Fruit fly (Drosophila melanogaster): ENCODE data around the gene CG9360.
A peak's percentile ranks its signal among the peaks of the same experiment; 100 is the strongest.
"Not testable (repeated sequence)": the region's sequence is repeated elsewhere in the genome, so short reads cannot be mapped to it uniquely, and the experiment has no call there.

CG9360 gene

dm6 chrX:11753973-11754372 lies 10.4 kb downstream of the CG9360 start, which contains the start of gene m:
Gene m, plus strand, starts transcription at chrX:11754273.
- not testable (repeated sequence) for TF ChIP-seq CG32121 (GFP tag; IDR thresholded peaks at IDR 0.05); CG4496 (GFP tag; IDR thresholded peaks at IDR 0.05); Snoo (tag; optimal IDR thresholded peaks at IDR 0.05)

- TF ChIP-seq CG14655 (GFP tag; optimal IDR thresholded peaks at IDR 0.05), result peak; percentile 74
- peak; percentile 32 for TF ChIP-seq Pif1A (GFP tag; optimal IDR thresholded peaks at IDR 0.05)
- TF ChIP-seq Ets98B (GFP tag; IDR thresholded peaks at IDR 0.05), result peak; percentile 50
- TF ChIP-seq CG4496 (GFP tag; IDR thresholded peaks at IDR 0.05), result peak; percentile 54; the same call in 1 of the 3 replicates
- TF ChIP-seq fd96Ca (GFP tag; IDR thresholded peaks at IDR 0.05), result peak; percentile 49; the same call in 2 of the 3 replicates
- TF ChIP-seq D1 (tag; optimal IDR thresholded peaks at IDR 0.05), result no peak
- peak; percentile 17 for TF ChIP-seq Pif1B (GFP tag; optimal IDR thresholded peaks at IDR 0.05)
- TF ChIP-seq CG9948 (tag; optimal IDR thresholded peaks at IDR 0.05), result no peak
- peak; percentile 73 for TF ChIP-seq CG8301 (tag; optimal IDR thresholded peaks at IDR 0.05)
These were observed 28.0 kb downstream of the CG9360 start for dm6 chrX:11736421-11736820.

DNA sequence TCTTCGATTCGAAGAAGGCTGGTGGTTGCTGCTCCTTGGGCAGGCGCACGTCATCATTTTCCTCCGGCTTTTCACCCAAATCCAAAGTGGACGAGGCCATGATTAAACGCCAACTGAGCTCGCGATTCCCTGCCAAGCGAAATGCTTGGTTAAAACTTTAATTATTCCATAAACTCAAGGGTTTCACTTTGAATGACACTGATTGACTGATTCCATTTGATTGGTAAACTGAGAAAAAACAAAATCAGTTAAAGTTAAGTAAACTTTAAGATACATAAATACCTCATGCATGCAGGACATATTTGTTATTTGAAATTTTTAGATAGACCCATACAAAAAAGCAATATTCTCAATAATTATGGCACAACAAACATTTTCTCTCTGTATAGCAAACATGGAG lies 30.6 kb downstream of the CG9360 start, which contains the start of gene inaF-A:
Gene inaF-A (minus strand): TSS at position 101 of the 400 bp plus-strand sequence.
- no peak for TF ChIP-seq Pif1B (GFP tag; optimal IDR thresholded peaks at IDR 0.05)
- TF ChIP-seq CG14655 (GFP tag; optimal IDR thresholded peaks at IDR 0.05), result peak; percentile 22
- peak; percentile 16 for TF ChIP-seq CG8301 (tag; optimal IDR thresholded peaks at IDR 0.05)

- TF ChIP-seq CG8159 (tag; optimal IDR thresholded peaks at IDR 0.05), result no peak
These were observed 31.7 kb downstream of the CG9360 start, which contains the start of gene inaF-B for dm6 chrX:11732670-11733069. Gene inaF-B, minus strand, starts transcription at chrX:11732770.

dm6 chrX:11731665-11732064 lies 32.7 kb downstream of the CG9360 start, which contains the start of gene inaF-C:
Gene inaF-C, minus strand, starts transcription at chrX:11731765.
- TF ChIP-seq CG4496 (GFP tag; IDR thresholded peaks at IDR 0.05), result no peak
- no peak for TF ChIP-seq CG15710 (tag; optimal IDR thresholded peaks at IDR 0.05)
- TF ChIP-seq Pif1A (GFP tag; optimal IDR thresholded peaks at IDR 0.05), result no peak
- no peak for TF ChIP-seq CG12605 (GFP tag; IDR thresholded peaks at IDR 0.05)
- TF ChIP-seq CG8159 (tag; optimal IDR thresholded peaks at IDR 0.05), result no peak
- TF ChIP-seq Pif1B (GFP tag; optimal IDR thresholded peaks at IDR 0.05), result no peak
- TF ChIP-seq CG32121 (GFP tag; IDR thresholded peaks at IDR 0.05), result no peak
- TF ChIP-seq Ets98B (GFP tag; IDR thresholded peaks at IDR 0.05), result no peak
- TF ChIP-seq Snoo (tag; optimal IDR thresholded peaks at IDR 0.05), result no peak
- TF ChIP-seq gl (tag; optimal IDR thresholded peaks at IDR 0.05), result no peak
- TF ChIP-seq CG14655 (GFP tag; optimal IDR thresholded peaks at IDR 0.05), result no peak
- no peak for TF ChIP-seq D1 (tag; optimal IDR thresholded peaks at IDR 0.05)
- no peak for TF ChIP-seq CG17806 (tag; optimal IDR thresholded peaks at IDR 0.05)
- TF ChIP-seq CG9948 (tag; optimal IDR thresholded peaks at IDR 0.05), result no peak

DNA sequence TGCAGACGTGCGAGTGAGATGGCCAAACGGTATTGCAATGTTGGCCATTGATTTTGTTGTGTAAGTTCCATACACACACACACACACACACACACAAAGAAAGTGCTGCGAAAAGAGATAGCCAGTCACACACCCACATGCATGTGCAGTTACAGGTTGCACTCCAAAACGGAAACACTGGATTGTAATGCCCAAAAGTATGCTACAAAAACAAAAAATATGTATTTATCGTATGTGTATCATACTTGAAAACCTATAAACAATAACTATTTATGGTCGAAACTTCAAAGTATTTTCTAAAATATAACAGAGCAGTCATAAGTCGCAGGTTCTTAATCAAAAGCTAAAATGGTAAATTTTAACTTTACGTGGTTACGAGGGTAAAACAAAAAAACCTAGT lies 34.4 kb downstream of the CG9360 start:
- TF ChIP-seq Snoo (tag; optimal IDR thresholded peaks at IDR 0.05), result no peak
- no peak for TF ChIP-seq CG9948 (tag; optimal IDR thresholded peaks at IDR 0.05)
- no peak for TF ChIP-seq CG14655 (GFP tag; optimal IDR thresholded peaks at IDR 0.05)
- peak; percentile 8 for TF ChIP-seq CG8301 (tag; optimal IDR thresholded peaks at IDR 0.05)
- TF ChIP-seq CG8159 (tag; optimal IDR thresholded peaks at IDR 0.05), result no peak
- TF ChIP-seq CG32121 (GFP tag; IDR thresholded peaks at IDR 0.05), result no peak
- TF ChIP-seq CG4496 (GFP tag; IDR thresholded peaks at IDR 0.05), result 0 out of 3 replicates have a peak, but pooled peaks have one; percentile 17
- no peak for TF ChIP-seq Ets98B (GFP tag; IDR thresholded peaks at IDR 0.05)
- TF ChIP-seq CG12605 (GFP tag; IDR thresholded peaks at IDR 0.05), result no peak
- TF ChIP-seq Pif1A (GFP tag; optimal IDR thresholded peaks at IDR 0.05), result no peak
- TF ChIP-seq fd96Ca (GFP tag; IDR thresholded peaks at IDR 0.05), result no peak

DNA sequence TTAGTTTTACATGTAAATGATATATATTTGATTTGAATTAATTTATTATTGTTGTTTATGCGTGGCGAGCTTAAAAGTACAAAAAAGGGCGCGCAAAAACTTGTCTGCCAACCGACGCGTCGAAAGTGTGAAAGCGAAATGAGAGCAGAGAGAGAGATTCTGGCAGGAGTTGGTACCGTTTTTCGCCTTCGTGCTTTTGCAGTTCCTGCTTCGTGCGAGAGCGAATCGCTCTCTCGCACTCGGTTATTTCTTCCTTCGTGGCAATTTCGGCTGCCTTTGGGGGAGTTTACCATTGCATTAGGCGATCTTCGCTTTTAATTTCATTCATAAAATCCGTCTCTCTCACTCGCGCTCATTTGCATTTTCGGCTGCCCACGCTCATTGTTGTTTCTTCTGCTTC lies 35.4 kb downstream of the CG9360 start, which contains the start of gene inaF-D:
Gene inaF-D (minus strand): TSS at position 101 of the 400 bp plus-strand sequence.
- no peak for TF ChIP-seq Pif1B (GFP tag; optimal IDR thresholded peaks at IDR 0.05)
- TF ChIP-seq rn (GFP tag; IDR thresholded peaks at IDR 0.05), result no peak
- TF ChIP-seq CG32121 (GFP tag; IDR thresholded peaks at IDR 0.05), result no peak
- TF ChIP-seq Pif1A (GFP tag; optimal IDR thresholded peaks at IDR 0.05), result no peak
- TF ChIP-seq EcR (GFP tag; optimal IDR thresholded peaks at IDR 0.05), result no peak

DNA sequence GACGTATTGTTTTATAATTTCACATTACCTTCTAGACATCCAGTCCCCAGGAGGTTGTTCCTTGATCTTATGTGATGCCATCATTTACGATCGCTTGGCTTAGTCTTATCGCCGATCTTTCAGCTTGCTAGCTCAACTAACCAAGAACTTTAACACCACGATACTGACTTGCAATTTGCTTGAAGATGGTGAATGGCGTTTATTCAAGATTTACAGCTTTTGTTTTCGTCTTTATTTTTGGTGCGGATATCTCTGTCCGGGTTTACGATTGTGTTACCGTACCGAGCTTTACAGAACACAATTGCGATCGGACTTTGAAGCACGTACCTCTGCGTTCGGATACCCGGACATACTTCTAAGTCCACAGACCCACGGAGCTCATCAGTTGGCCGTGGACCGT lies 40.4 kb downstream of the CG9360 start, which contains the start of gene CG15221:
Gene CG15221 (plus strand): TSS at position 301 of the 400 bp plus-strand sequence.
- TF ChIP-seq CG8301 (tag; optimal IDR thresholded peaks at IDR 0.05) (no peak), CG4496 (GFP tag; IDR thresholded peaks at IDR 0.05) (no peak), fd96Ca (GFP tag; IDR thresholded peaks at IDR 0.05) (no peak), rn (GFP tag; IDR thresholded peaks at IDR 0.05) (no peak), CG13204 (GFP tag; optimal IDR thresholded peaks at IDR 0.05) (no peak), CG17806 (tag; optimal IDR thresholded peaks at IDR 0.05) (no peak)
